Fruit fly (Drosophila melanogaster) whole organism, prepupa: Measurements from ENCODE around the gene Rai1.

Source experiments
- Blimp-1 ChIP-seq: fragments of 200-800 bp; sonication (Bioruptor generic); optimal IDR thresholded peaks from 3 replicates; lab custom pipeline; 2017; ENCODE audit warnings: missing biosample characterization, missing genetic modification characterization, mild to moderate bottlenecking, moderate library complexity, missing genetic modification reagents
- CG10631 ChIP-seq: fragments of 200-800 bp; sonication (Bioruptor generic); optimal IDR thresholded peaks from 2 replicates; lab custom pipeline; 2016; ENCODE audit warnings: missing biosample characterization, missing genetic modification characterization
- CG10669 ChIP-seq: fragments of 200-800 bp; sonication (Bioruptor generic); optimal IDR thresholded peaks from 3 replicates; lab custom pipeline; 2018; ENCODE audit warnings: missing biosample characterization, mild to moderate bottlenecking, missing genetic modification characterization, moderate library complexity
- CG11294 ChIP-seq: fragments of 200-800 bp; sonication (Bioruptor generic); IDR thresholded peaks from 2 replicates; pipeline ENCODE4 v1.3.6; 2022; ENCODE audit warnings: missing biosample characterization, missing genetic modification characterization
- CG11902 ChIP-seq: fragments of 200-800 bp; sonication (Bioruptor generic); optimal IDR thresholded peaks from 3 replicates; lab custom pipeline; 2016; ENCODE audit warnings: missing biosample characterization, missing genetic modification characterization
- CG15336 ChIP-seq: fragments of 200-800 bp; sonication (Bioruptor generic); IDR thresholded peaks from 2 replicates; pipeline ENCODE4 v1.3.6; 2022; ENCODE audit warnings: missing biosample characterization, missing genetic modification characterization
- CG1621 ChIP-seq: fragments of 200-800 bp; sonication (Bioruptor generic); optimal IDR thresholded peaks from 3 replicates; lab custom pipeline; 2018; ENCODE audit warnings: missing biosample characterization, mild to moderate bottlenecking, missing genetic modification characterization
- CG16779 ChIP-seq: fragments of 200-800 bp; sonication (Bioruptor generic); optimal IDR thresholded peaks from 3 replicates; lab custom pipeline; 2017; ENCODE audit warnings: missing biosample characterization, mild to moderate bottlenecking, missing genetic modification characterization
- CG3032 ChIP-seq: fragments of 200-800 bp; optimal IDR thresholded peaks from 2 replicates; lab custom pipeline; 2019; ENCODE audit warnings: missing biosample characterization, mild to moderate bottlenecking, missing genetic modification characterization, moderate library complexity
- CG31627 ChIP-seq: fragments of 200-800 bp; sonication (Bioruptor generic); optimal IDR thresholded peaks from 3 replicates; lab custom pipeline; 2016; ENCODE audit warnings: missing biosample characterization, missing genetic modification characterization
- CG34406 ChIP-seq: fragments of 200-800 bp; sonication (Bioruptor generic); optimal IDR thresholded peaks from 3 replicates; lab custom pipeline; 2016; ENCODE audit warnings: missing biosample characterization, missing genetic modification characterization
- CG4318 ChIP-seq: fragments of 200-800 bp; sonication (Bioruptor generic); optimal IDR thresholded peaks from 3 replicates; lab custom pipeline; 2017; ENCODE audit warnings: missing biosample characterization, mild to moderate bottlenecking, missing genetic modification characterization
- CG6163 ChIP-seq: fragments of 200-800 bp; sonication (Bioruptor generic); IDR thresholded peaks from 3 replicates; pipeline ENCODE4 v1.3.6; 2022; ENCODE audit warnings: missing biosample characterization, missing genetic modification characterization
- CG6276 ChIP-seq: fragments of 200-800 bp; sonication (Bioruptor generic); optimal IDR thresholded peaks from 2 replicates; lab custom pipeline; 2017; ENCODE audit warnings: missing biosample characterization, mild to moderate bottlenecking, missing genetic modification characterization
- CG6792 ChIP-seq: fragments of 200-800 bp; sonication (Bioruptor generic); optimal IDR thresholded peaks from 3 replicates; lab custom pipeline; 2016; ENCODE audit warnings: missing biosample characterization, missing genetic modification characterization
- CG6808 ChIP-seq: fragments of 200-800 bp; sonication (Bioruptor generic); optimal IDR thresholded peaks from 3 replicates; lab custom pipeline; 2017; ENCODE audit warnings: missing biosample characterization, missing genetic modification characterization, mild to moderate bottlenecking, moderate library complexity, missing genetic modification reagents
- CG6854 ChIP-seq: fragments of 200-800 bp; sonication (Bioruptor generic); optimal IDR thresholded peaks from 2 replicates; lab custom pipeline; 2017; ENCODE audit warnings: missing biosample characterization, mild to moderate bottlenecking, missing genetic modification characterization
- CG8119 ChIP-seq: fragments of 200-800 bp; sonication (Bioruptor generic); IDR thresholded peaks from 3 replicates; pipeline ENCODE4 v1.3.6; 2022; ENCODE audit warnings: missing biosample characterization, missing genetic modification characterization
- CG8319 ChIP-seq: fragments of 200-800 bp; sonication (Bioruptor generic); optimal IDR thresholded peaks from 3 replicates; lab custom pipeline; 2016; ENCODE audit warnings: missing biosample characterization, missing genetic modification characterization
- CG8632 ChIP-seq: fragments of 200-800 bp; sonication (Bioruptor generic); optimal IDR thresholded peaks from 3 replicates; lab custom pipeline; 2016; ENCODE audit warnings: missing biosample characterization, missing genetic modification characterization
- Eip75B ChIP-seq: fragments of 200-800 bp; sonication (Bioruptor generic); optimal IDR thresholded peaks from 3 replicates; lab custom pipeline; 2016; ENCODE audit warnings: missing biosample characterization, missing genetic modification characterization
- Eip78C ChIP-seq: fragments of 200-800 bp; sonication (Bioruptor generic); peaks from one replicate; lab custom pipeline; 2016; ENCODE audit warnings: missing biosample characterization, missing genetic modification characterization
- Eip93F ChIP-seq: fragments of 200-800 bp; sonication (Bioruptor generic); optimal IDR thresholded peaks from 2 replicates; lab custom pipeline; 2016; ENCODE audit warnings: missing biosample characterization, mild to moderate bottlenecking, missing genetic modification characterization
- Ets21C ChIP-seq: fragments of 200-800 bp; sonication (Bioruptor generic); optimal IDR thresholded peaks from 3 replicates; lab custom pipeline; 2016; ENCODE audit warnings: missing biosample characterization, missing genetic modification characterization
- Ets96B ChIP-seq: fragments of 200-800 bp; optimal IDR thresholded peaks from 2 replicates; lab custom pipeline; 2019; ENCODE audit warnings: missing biosample characterization, mild to moderate bottlenecking, missing genetic modification characterization, moderate library complexity
- Gug ChIP-seq: fragments of 200-800 bp; sonication (Bioruptor generic); IDR thresholded peaks from 2 replicates; pipeline ENCODE4 v1.3.6; 2022; ENCODE audit warnings: missing biosample characterization, missing genetic modification characterization
- Hr39 ChIP-seq: fragments of 200-800 bp; sonication (Bioruptor generic); optimal IDR thresholded peaks from 2 replicates; lab custom pipeline; 2016; ENCODE audit warnings: missing biosample characterization, missing genetic modification characterization
- Lpt ChIP-seq: fragments of 200-800 bp; sonication (Bioruptor generic); optimal IDR thresholded peaks from 3 replicates; lab custom pipeline; 2016; ENCODE audit warnings: missing biosample characterization, missing genetic modification characterization
- Met ChIP-seq: fragments of 200-800 bp; sonication (Bioruptor generic); optimal IDR thresholded peaks from 3 replicates; lab custom pipeline; 2016; ENCODE audit warnings: missing biosample characterization, missing genetic modification characterization
- OdsH ChIP-seq: fragments of 200-800 bp; sonication (Bioruptor generic); optimal IDR thresholded peaks from 3 replicates; lab custom pipeline; 2016; ENCODE audit warnings: missing biosample characterization, missing genetic modification characterization
- Smox ChIP-seq: fragments of 200-800 bp; sonication (Bioruptor generic); optimal IDR thresholded peaks from 3 replicates; lab custom pipeline; 2016; ENCODE audit warnings: missing biosample characterization, missing genetic modification characterization
- Sox102F ChIP-seq: fragments of 200-800 bp; sonication (Bioruptor generic); optimal IDR thresholded peaks from 2 replicates; lab custom pipeline; 2016; ENCODE audit warnings: missing biosample characterization, mild to moderate bottlenecking, missing genetic modification characterization
- Sox14 ChIP-seq: fragments of 200-800 bp; sonication (Bioruptor generic); optimal IDR thresholded peaks from 3 replicates; lab custom pipeline; 2016; ENCODE audit warnings: missing biosample characterization, missing genetic modification characterization
- Sox15 ChIP-seq: fragments of 200-800 bp; sonication (Bioruptor generic); optimal IDR thresholded peaks from 3 replicates; lab custom pipeline; 2016; ENCODE audit warnings: missing biosample characterization, missing genetic modification characterization
- achi ChIP-seq: fragments of 200-800 bp; sonication (Bioruptor generic); optimal IDR thresholded peaks from 3 replicates; lab custom pipeline; 2016; ENCODE audit warnings: missing biosample characterization, missing genetic modification characterization
- acj6 ChIP-seq: fragments of 200-800 bp; sonication (Bioruptor generic); optimal IDR thresholded peaks from 3 replicates; lab custom pipeline; 2016; ENCODE audit warnings: missing biosample characterization, missing genetic modification characterization
- cyc ChIP-seq: fragments of 200-800 bp; sonication (Bioruptor generic); optimal IDR thresholded peaks from 3 replicates; lab custom pipeline; 2016; ENCODE audit warnings: missing biosample characterization, missing genetic modification characterization
- dac ChIP-seq: fragments of 200-800 bp; sonication (Bioruptor generic); optimal IDR thresholded peaks from 2 replicates; lab custom pipeline; 2017; ENCODE audit warnings: missing biosample characterization, mild to moderate bottlenecking, missing genetic modification characterization
- eg ChIP-seq: fragments of 200-800 bp; sonication (Bioruptor generic); IDR thresholded peaks from 3 replicates; pipeline ENCODE4 v1.3.6; 2022; ENCODE audit warnings: missing biosample characterization, missing genetic modification characterization
- fd59A ChIP-seq: fragments of 200-800 bp; sonication (Bioruptor generic); optimal IDR thresholded peaks from 2 replicates; lab custom pipeline; 2017; ENCODE audit warnings: missing biosample characterization, mild to moderate bottlenecking, missing genetic modification characterization, missing genetic modification reagents
- fd85E ChIP-seq: fragments of 200-800 bp; sonication (Bioruptor generic); optimal IDR thresholded peaks from 3 replicates; lab custom pipeline; 2016; ENCODE audit warnings: missing biosample characterization, missing genetic modification characterization
- lz ChIP-seq: fragments of 200-800 bp; sonication (Bioruptor generic); optimal IDR thresholded peaks from 3 replicates; lab custom pipeline; 2016; ENCODE audit warnings: missing biosample characterization, missing genetic modification characterization
- net ChIP-seq: fragments of 200-800 bp; sonication (Bioruptor generic); optimal IDR thresholded peaks from 3 replicates; lab custom pipeline; 2016; ENCODE audit warnings: missing biosample characterization, missing genetic modification characterization
- pdm3 ChIP-seq: fragments of 200-800 bp; sonication (Bioruptor generic); optimal IDR thresholded peaks from 3 replicates; lab custom pipeline; 2016; ENCODE audit warnings: missing biosample characterization, missing genetic modification characterization
- salr ChIP-seq, 2 experiments: fragments of 200-800 bp; sonication (Bioruptor generic); optimal IDR thresholded peaks; 3 replicates each; lab custom pipeline; 2016 to 2018; ENCODE audit warnings: missing biosample characterization in 2 of 2, missing genetic modification characterization in 2 of 2, mild to moderate bottlenecking in 1 of 2
- svp ChIP-seq: fragments of 200-800 bp; sonication (Bioruptor generic); peaks from one replicate; lab custom pipeline; 2016; ENCODE audit warnings: missing biosample characterization, missing genetic modification characterization
- topi ChIP-seq: fragments of 200-800 bp; sonication (Bioruptor generic); optimal IDR thresholded peaks from 3 replicates; lab custom pipeline; 2016; ENCODE audit warnings: missing biosample characterization, missing genetic modification characterization

Rai1 gene

DNA sequence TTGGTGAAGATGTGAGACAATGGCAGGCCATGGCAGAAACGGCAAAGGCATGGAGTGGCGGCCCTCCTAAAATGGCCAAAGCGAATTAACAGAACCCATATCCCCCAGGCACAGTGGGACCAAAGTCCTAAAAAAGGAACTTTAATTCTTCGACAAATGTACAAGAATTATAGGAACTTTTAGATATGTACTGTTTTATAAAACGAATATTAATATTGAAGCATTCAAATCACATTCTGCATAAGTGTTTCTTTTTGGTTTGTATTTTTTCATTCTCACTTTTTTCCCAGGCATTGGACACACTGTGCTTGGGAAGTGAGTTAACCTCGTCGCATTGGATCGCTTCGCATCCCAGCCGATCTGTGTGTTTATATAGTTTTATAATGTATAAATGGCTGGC is 38.2 kb downstream of the Rai1 start (continued):
- TF ChIP-seq salr (GFP tag; optimal IDR thresholded peaks at IDR 0.05; lab: Kevin White, UChicago) (peak in 1 of 2 experiments; percentile 34), CG10669 (GFP tag; lab: Kevin White, UChicago) (peak; percentile 3), CG11902 (GFP tag; lab: Kevin White, UChicago) (no peak), CG6854 (GFP tag; lab: Kevin White, UChicago) (no peak), CG6276 (GFP tag; lab: Kevin White, UChicago) (peak; percentile 24), svp (GFP tag; lab: Kevin White, UChicago) (peak; percentile 86), CG15336 (peak; percentile 36), CG16779 (tag; lab: Kevin White, UChicago) (no peak), Smox (GFP tag; lab: Kevin White, UChicago) (peak; percentile 37), CG6163 (GFP tag; lab: Robert Waterston, UW) (no peak), Gug (GFP tag; lab: Robert Waterston, UW) (no peak), Eip93F (GFP tag; lab: Kevin White, UChicago) (no peak), cyc (no peak), CG6792 (peak; percentile 31), Lpt (GFP tag; lab: Kevin White, UChicago) (no peak), Blimp-1 (GFP tag; lab: Kevin White, UChicago) (no peak), Hr39 (no peak), fd59A (GFP tag; lab: Kevin White, UChicago) (peak; percentile 14), dac (GFP tag; lab: Kevin White, UChicago) (no peak), net (GFP tag; lab: Kevin White, UChicago) (peak; percentile 49), Sox102F (GFP tag; lab: Kevin White, UChicago) (peak; percentile 26)

dm6 chrX:16761531-16761930 is 41.6 kb downstream of the Rai1 start:
- TF ChIP-seq CG1621 (tag; lab: Kevin White, UChicago) (peak; percentile 61), acj6 (GFP tag; lab: Kevin White, UChicago) (peak; percentile 68), CG6808 (GFP tag; lab: Kevin White, UChicago) (no peak), CG6854 (GFP tag; lab: Kevin White, UChicago) (no peak), Ets21C (GFP tag; lab: Kevin White, UChicago) (peak; percentile 65), CG8319 (GFP tag; lab: Kevin White, UChicago) (peak; percentile 42), CG8632 (peak; percentile 67), Eip78C (peak; percentile 74), lz (GFP tag; lab: Kevin White, UChicago) (peak; percentile 82), Sox14 (GFP tag; lab: Kevin White, UChicago) (peak; percentile 73), CG4318 (GFP tag; lab: Kevin White, UChicago) (peak; percentile 19), dac (GFP tag; lab: Kevin White, UChicago) (peak; percentile 20), Ets96B (tag; lab: Kevin White, UChicago) (peak; percentile 67), Sox15 (GFP tag; lab: Kevin White, UChicago) (peak; percentile 58), CG3032 (tag; lab: Kevin White, UChicago) (peak; percentile 52), CG8119 (GFP tag; lab: Robert Waterston, UW) (peak; percentile 66), eg (GFP tag; lab: Robert Waterston, UW) (peak; percentile 63; the same call in 2 of the 3 replicates), fd85E (GFP tag; lab: Kevin White, UChicago) (peak; percentile 12), CG10669 (GFP tag; lab: Kevin White, UChicago) (peak; percentile 60), fd59A (GFP tag; lab: Kevin White, UChicago) (peak; percentile 56), Blimp-1 (GFP tag; lab: Kevin White, UChicago) (no peak), CG31627 (peak; percentile 77), pdm3 (GFP tag; lab: Kevin White, UChicago) (peak; percentile 59), CG10631 (GFP tag; lab: Kevin White, UChicago) (peak; percentile 66), CG6163 (GFP tag; lab: Robert Waterston, UW) (peak; percentile 79), Eip93F (GFP tag; lab: Kevin White, UChicago) (no peak), Sox102F (GFP tag; lab: Kevin White, UChicago) (peak; percentile 78), CG11902 (GFP tag; lab: Kevin White, UChicago) (peak; percentile 62), Lpt (GFP tag; lab: Kevin White, UChicago) (peak; percentile 47), achi (GFP tag; lab: Kevin White, UChicago) (peak; percentile 54), CG15336 (peak; percentile 79), CG6276 (GFP tag; lab: Kevin White, UChicago) (peak; percentile 34), Hr39 (peak; percentile 84), topi (GFP tag; lab: Kevin White, UChicago) (peak; percentile 81), Met (GFP tag; lab: Kevin White, UChicago) (peak; percentile 80), CG16779 (tag; lab: Kevin White, UChicago) (peak; percentile 5), CG11294 (GFP tag; lab: Robert Waterston, UW) (0 out of 2 replicates have a peak, but pooled peaks have one; percentile 37), CG34406 (GFP tag; lab: Kevin White, UChicago) (peak; percentile 66), Gug (GFP tag; lab: Robert Waterston, UW) (peak; percentile 41; the same call in 1 of the 2 replicates), OdsH (GFP tag; lab: Kevin White, UChicago) (peak; percentile 62), salr (GFP tag; optimal IDR thresholded peaks at IDR 0.05; lab: Kevin White, UChicago) (peak in 1 of 2 experiments; percentile 43), Eip75B (GFP tag; lab: Kevin White, UChicago) (peak; percentile 67), cyc (peak; percentile 78)
